Fruit fly (Drosophila melanogaster): ENCODE data around the gene Spp.

Spp gene

dm6 chr2L:568030-568429, 23.6 kb upstream of the Spp start, which contains the start of the genes Nle and Sf3b1 (continued):
- TF ChIP-seq CG2129 (GFP tag; IDR thresholded peaks at IDR 0.05; ENCODE audit: partially characterized antibody) (peak; percentile 93), CG14860 (GFP tag; IDR thresholded peaks at IDR 0.05; ENCODE audit: partially characterized antibody) (peak; percentile 93), otp (GFP tag; IDR thresholded peaks at IDR 0.05) (no peak), Lim3 (GFP tag; IDR thresholded peaks at IDR 0.05) (no peak), Abd-B (GFP tag; optimal IDR thresholded peaks at IDR 0.05) (no peak), CG12391 (tag; optimal IDR thresholded peaks at IDR 0.05) (peak; percentile 77), Side (GFP tag; optimal IDR thresholded peaks at IDR 0.05) (peak; percentile 8), CG33213 (GFP tag; optimal IDR thresholded peaks at IDR 0.05) (peak; percentile 40), scrt (GFP tag; optimal IDR thresholded peaks at IDR 0.05) (no peak), CG6654 (GFP tag; optimal IDR thresholded peaks at IDR 0.05) (no peak), pfk (GFP tag; optimal IDR thresholded peaks at IDR 0.05) (no peak), dan (GFP tag; IDR thresholded peaks at IDR 0.05) (no peak), Asciz (GFP tag; optimal IDR thresholded peaks at IDR 0.05) (no peak), stwl (tag; optimal IDR thresholded peaks at IDR 0.05) (peak; percentile 91), h (optimal IDR thresholded peaks at IDR 0.05) (no peak), Rx (GFP tag; IDR thresholded peaks at IDR 0.05) (no peak), CG33557 (GFP tag; optimal IDR thresholded peaks at IDR 0.05) (peak; percentile 53), sr (GFP tag; IDR thresholded peaks at IDR 0.05) (no peak), CTCF (GFP tag; optimal IDR thresholded peaks at IDR 0.05) (no peak), chif (GFP tag; optimal IDR thresholded peaks at IDR 0.05) (peak in 1 of 2 experiments; percentile 37), Xbp1 (GFP tag; optimal IDR thresholded peaks at IDR 0.05) (peak; percentile 74), CG16863 (GFP tag; optimal IDR thresholded peaks at IDR 0.05) (peak; percentile 27), crc (GFP tag; optimal IDR thresholded peaks at IDR 0.05) (peak; percentile 19), onecut (GFP tag; IDR thresholded peaks at IDR 0.05) (0 out of 2 replicates have a peak, but pooled peaks have one; percentile 16), CG3163 (GFP tag; optimal IDR thresholded peaks at IDR 0.05) (no peak), Bdp1 (GFP tag; optimal IDR thresholded peaks at IDR 0.05) (peak; percentile 46), Doc3 (GFP tag; IDR thresholded peaks at IDR 0.05; ENCODE audit: partially characterized antibody) (peak; percentile 97), CG2116 (GFP tag; optimal IDR thresholded peaks at IDR 0.05) (peak; percentile 93), Hr39 (optimal IDR thresholded peaks at IDR 0.05) (no peak), CG9797 (GFP tag; optimal IDR thresholded peaks at IDR 0.05) (peak; percentile 92), gcm (GFP tag; optimal IDR thresholded peaks at IDR 0.05) (no peak), kay (GFP tag; optimal IDR thresholded peaks at IDR 0.05) (no peak), Gug (GFP tag; IDR thresholded peaks at IDR 0.05) (peak; percentile 27; the same call in 1 of the 4 replicates), C15 (GFP tag; IDR thresholded peaks at IDR 0.05) (no peak), p53 (GFP tag; optimal IDR thresholded peaks at IDR 0.05) (no peak), CG8765 (GFP tag; IDR thresholded peaks at IDR 0.05) (no peak), CG18599 (GFP tag; optimal IDR thresholded peaks at IDR 0.05) (peak; percentile 9), fd64A (GFP tag; optimal IDR thresholded peaks at IDR 0.05) (no peak), ind (GFP tag; optimal IDR thresholded peaks at IDR 0.05) (no peak), sisA (GFP tag; IDR thresholded peaks at IDR 0.05) (peak; percentile 29; the same call in 1 of the 2 replicates), CG8359 (GFP tag; optimal IDR thresholded peaks at IDR 0.05; ENCODE audit: borderline replicate concordance) (no peak), ci (GFP tag; IDR thresholded peaks at IDR 0.05) (0 out of 3 replicates have a peak, but pooled peaks have one; percentile 28), hth (optimal IDR thresholded peaks at IDR 0.05) (no peak), CG12104 (GFP tag; optimal IDR thresholded peaks at IDR 0.05) (no peak), CG17612 (GFP tag; IDR thresholded peaks at IDR 0.05) (no peak), CG3281 (GFP tag; optimal IDR thresholded peaks at IDR 0.05) (peak; percentile 55), BEAF-32 (GFP tag; optimal IDR thresholded peaks at IDR 0.05) (peak; percentile 96), ab (GFP tag; optimal IDR thresholded peaks at IDR 0.05) (no peak), CG15601 (tag; optimal IDR thresholded peaks at IDR 0.05) (no peak), Dip3 (GFP tag; optimal IDR thresholded peaks at IDR 0.05) (peak; percentile 38), Dad (GFP tag; optimal IDR thresholded peaks at IDR 0.05) (peak; percentile 10), CG11723 (GFP tag; optimal IDR thresholded peaks at IDR 0.05) (no peak), CG14965 (GFP tag; optimal IDR thresholded peaks at IDR 0.05; ENCODE audit: borderline replicate concordance) (no peak)

Measured in whole organism, embryonic.